Fruit fly (Drosophila melanogaster) whole organism: Measurements from ENCODE around the gene comm2.

ENCODE experiments used
- CG8478 ChIP-seq: fragments of >200 bp; optimal IDR thresholded peaks from 2 replicates; lab custom pipeline; 2018; ENCODE audit warnings: inconsistent platforms
- Dll ChIP-seq: fragments of >200 bp; optimal IDR thresholded peaks from 2 replicates; lab custom pipeline; 2017
- pan ChIP-seq: fragments of >200 bp; optimal IDR thresholded peaks from 2 replicates; lab custom pipeline; 2017
- psq ChIP-seq: fragments of >200 bp; optimal IDR thresholded peaks from 2 replicates; lab custom pipeline; 2017
- usp ChIP-seq: fragments of >200 bp; optimal IDR thresholded peaks from 2 replicates; lab custom pipeline; 2017; ENCODE audit warnings: missing biosample characterization, missing genetic modification characterization, mixed read lengths

DNA sequence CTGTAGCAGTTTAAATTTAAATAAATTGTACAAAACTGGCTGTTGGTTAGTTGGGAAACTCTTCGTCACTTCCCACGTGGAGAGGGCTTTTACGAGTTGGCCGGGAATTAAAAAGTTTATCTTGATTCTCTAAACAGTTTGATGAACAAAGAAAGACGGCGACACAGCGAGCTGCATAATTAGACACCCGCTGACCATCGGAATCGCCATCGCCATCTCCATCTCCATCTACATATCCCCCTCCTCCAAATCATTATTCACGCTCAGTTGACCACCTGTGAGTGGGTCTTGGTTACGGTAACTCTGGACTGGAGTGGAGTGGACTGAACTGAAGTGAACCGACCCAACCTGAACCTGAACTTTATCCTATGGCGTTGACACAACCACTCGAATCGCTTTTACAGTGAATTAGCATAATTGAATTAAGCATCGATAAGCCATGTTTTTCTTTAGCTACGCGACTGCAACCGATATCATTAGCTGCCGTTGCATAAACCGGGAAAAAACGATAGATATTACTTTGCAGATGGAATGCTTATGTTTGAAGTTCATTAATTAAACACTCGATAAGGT lies 41.1 kb upstream of the comm2 start:
- TF ChIP-seq psq (lab: Kevin White, UChicago) (no peak), Dll (lab: Kevin White, UChicago) (no peak), usp (GFP tag; lab: Kevin White, UChicago) (no peak), CG8478 (lab: Kevin White, UChicago) (no peak), pan (no peak)
